Worm (Caenorhabditis elegans) whole organism, late embryonic: Measurements from ENCODE around the gene tmem-24.

Source experiments
- F13H6.1 ChIP-seq: sonication (generic microtip); optimal IDR thresholded peaks from 2 replicates; lab custom pipeline; 2016; ENCODE audit warnings: missing genetic modification characterization, missing compliant biosample characterization
- ahr-1 ChIP-seq: sonication (generic microtip); optimal IDR thresholded peaks from 2 replicates; lab custom pipeline; 2016; ENCODE audit warnings: missing genetic modification characterization, missing compliant biosample characterization
- ceh-45 ChIP-seq: fragments of 200-800 bp; sonication (Bioruptor generic); IDR thresholded peaks from 2 replicates; pipeline ENCODE4 v1.3.6; 2022; ENCODE audit warnings: missing genetic modification reagents, missing genetic modification characterization, missing compliant biosample characterization
- ceh-9 ChIP-seq: sonication (generic microtip); optimal IDR thresholded peaks from 2 replicates; lab custom pipeline; 2016; ENCODE audit warnings: mild to moderate bottlenecking, missing genetic modification characterization, inconsistent platforms, missing compliant biosample characterization
- dmd-4 ChIP-seq: sonication (generic microtip); optimal IDR thresholded peaks from 2 replicates; lab custom pipeline; 2016; ENCODE audit warnings: borderline replicate concordance, missing genetic modification characterization, missing compliant biosample characterization
- fkh-10 ChIP-seq: fragments of 150-350 bp; optimal IDR thresholded peaks from 2 replicates; lab custom pipeline; 2014; ENCODE audit warnings: missing biosample characterization, missing genetic modification reagents, missing genetic modification characterization
- fkh-6 ChIP-seq: sonication (generic microtip); optimal IDR thresholded peaks from 2 replicates; lab custom pipeline; 2016; ENCODE audit warnings: missing genetic modification characterization, missing compliant biosample characterization
- pag-3 ChIP-seq: sonication (generic microtip); optimal IDR thresholded peaks from 2 replicates; lab custom pipeline; 2016; ENCODE audit warnings: missing compliant biosample characterization, missing genetic modification characterization, borderline replicate concordance
- syd-9 ChIP-seq: sonication (generic microtip); optimal IDR thresholded peaks from 2 replicates; lab custom pipeline; 2016; ENCODE audit warnings: mild to moderate bottlenecking, missing genetic modification characterization, moderate library complexity, missing compliant biosample characterization

ce11 chrX:3645924-3646323 lies 1.2 kb upstream of the tmem-24 start:
- no peak for TF ChIP-seq dmd-4 (tag; lab: Kevin White, UChicago)
- TF ChIP-seq pag-3 = no peak
- no peak for TF ChIP-seq syd-9 (tag; lab: Kevin White, UChicago)
- no peak for TF ChIP-seq ceh-9 (tag; lab: Kevin White, UChicago)
- no peak for TF ChIP-seq ceh-45
- no peak for TF ChIP-seq F13H6.1 (tag; lab: Kevin White, UChicago)
- TF ChIP-seq fkh-6 = no peak
- no peak for TF ChIP-seq ahr-1 (tag; lab: Kevin White, UChicago)
- TF ChIP-seq fkh-10 (GFP tag; lab: Kevin White, UChicago) = no peak
